Worm (Caenorhabditis elegans) whole organism, late embryonic: ENCODE data around the gene C16C10.13.

ENCODE experiments used
- F13H6.1 ChIP-seq: sonication (generic microtip); optimal IDR thresholded peaks from 2 replicates; lab custom pipeline; 2016; ENCODE audit warnings: missing genetic modification characterization, missing compliant biosample characterization
- K02D7.2 ChIP-seq: sonication (generic microtip); optimal IDR thresholded peaks from 2 replicates; lab custom pipeline; 2017; ENCODE audit warnings: mild to moderate bottlenecking, missing genetic modification characterization, missing compliant biosample characterization
- K09A11.1 ChIP-seq: sonication (generic microtip); optimal IDR thresholded peaks from 2 replicates; lab custom pipeline; 2017; ENCODE audit warnings: antibody characterized with exemption, mild to moderate bottlenecking, missing genetic modification characterization, missing compliant biosample characterization; ENCODE audit not compliant: insufficient read depth
- Y22D7AL.16 ChIP-seq: sonication (generic microtip); optimal IDR thresholded peaks from 2 replicates; lab custom pipeline; 2016; ENCODE audit warnings: missing genetic modification characterization, missing compliant biosample characterization
- ama-1 ChIP-seq: fragments of 150-350 bp; optimal IDR thresholded peaks from 2 replicates; lab custom pipeline; 2014
- ceh-14 ChIP-seq: sonication (generic microtip); optimal IDR thresholded peaks from 2 replicates; lab custom pipeline; 2016; ENCODE audit warnings: missing genotype, missing genetic modification characterization, missing compliant biosample characterization
- ceh-18 ChIP-seq: sonication (generic microtip); optimal IDR thresholded peaks from 2 replicates; lab custom pipeline; 2016; ENCODE audit warnings: missing genetic modification characterization, missing compliant biosample characterization
- ceh-2 ChIP-seq: sonication (generic microtip); optimal IDR thresholded peaks from 2 replicates; lab custom pipeline; 2016; ENCODE audit warnings: missing genotype, missing genetic modification characterization, missing compliant biosample characterization
- ceh-24 ChIP-seq: sonication (generic microtip); optimal IDR thresholded peaks from 2 replicates; lab custom pipeline; 2016; ENCODE audit warnings: mild to moderate bottlenecking, missing genetic modification characterization, missing compliant biosample characterization
- ceh-30 ChIP-seq: fragments of 150-350 bp; optimal IDR thresholded peaks from 2 replicates; lab custom pipeline; 2014; ENCODE audit warnings: missing biosample characterization, missing genetic modification characterization
- ceh-31 ChIP-seq: sonication (generic microtip); optimal IDR thresholded peaks from 2 replicates; lab custom pipeline; 2016; ENCODE audit warnings: missing genetic modification characterization, missing compliant biosample characterization
- ceh-6 ChIP-seq: fragments of 200-800 bp; sonication (Bioruptor generic); optimal IDR thresholded peaks from 2 replicates; lab custom pipeline; 2018; ENCODE audit warnings: mild to moderate bottlenecking, missing genetic modification characterization, missing compliant biosample characterization
- ceh-9 ChIP-seq: sonication (generic microtip); optimal IDR thresholded peaks from 2 replicates; lab custom pipeline; 2016; ENCODE audit warnings: mild to moderate bottlenecking, missing genetic modification characterization, inconsistent platforms, missing compliant biosample characterization
- elt-2 ChIP-seq: sonication (generic microtip); optimal IDR thresholded peaks from 2 replicates; lab custom pipeline; 2016; ENCODE audit warnings: missing genetic modification reagents, missing genetic modification characterization, missing compliant biosample characterization
- elt-4 ChIP-seq: sonication (generic microtip); optimal IDR thresholded peaks from 2 replicates; lab custom pipeline; 2016; ENCODE audit warnings: missing genetic modification characterization, missing compliant biosample characterization
- ets-4 ChIP-seq: sonication (generic microtip); optimal IDR thresholded peaks from 2 replicates; lab custom pipeline; 2016; ENCODE audit warnings: missing genetic modification characterization, missing compliant biosample characterization
- eyg-1 ChIP-seq: sonication (generic microtip); optimal IDR thresholded peaks from 2 replicates; lab custom pipeline; 2016; ENCODE audit warnings: missing genotype, missing genetic modification characterization, missing compliant biosample characterization
- fax-1 ChIP-seq: sonication (generic microtip); optimal IDR thresholded peaks from 2 replicates; lab custom pipeline; 2016; ENCODE audit warnings: missing genotype, missing genetic modification characterization, missing compliant biosample characterization
- fkh-10 ChIP-seq: fragments of 150-350 bp; optimal IDR thresholded peaks from 2 replicates; lab custom pipeline; 2014; ENCODE audit warnings: missing biosample characterization, missing genetic modification reagents, missing genetic modification characterization
- gmeb-2 ChIP-seq: sonication (generic microtip); optimal IDR thresholded peaks from 2 replicates; lab custom pipeline; 2016; ENCODE audit warnings: missing genetic modification characterization, inconsistent platforms, missing compliant biosample characterization
- hlh-15 ChIP-seq: sonication (generic microtip); optimal IDR thresholded peaks from 2 replicates; lab custom pipeline; 2016; ENCODE audit warnings: missing genetic modification characterization, missing compliant biosample characterization
- hlh-30 ChIP-seq: sonication (generic microtip); optimal IDR thresholded peaks from 2 replicates; lab custom pipeline; 2017; ENCODE audit warnings: antibody characterized with exemption, missing genetic modification characterization, missing compliant biosample characterization; ENCODE audit not compliant: insufficient read depth
- hlh-8 ChIP-seq: sonication (generic microtip); optimal IDR thresholded peaks from 2 replicates; lab custom pipeline; 2016; ENCODE audit warnings: missing genotype, missing genetic modification characterization, missing compliant biosample characterization
- lim-6 ChIP-seq: sonication (generic microtip); optimal IDR thresholded peaks from 2 replicates; lab custom pipeline; 2016; ENCODE audit warnings: missing genetic modification characterization, missing compliant biosample characterization
- nhr-11 ChIP-seq: fragments of 150-350 bp; optimal IDR thresholded peaks from 2 replicates; lab custom pipeline; 2014; ENCODE audit warnings: missing biosample characterization, missing genetic modification characterization
- nhr-232 ChIP-seq: sonication (generic microtip); optimal IDR thresholded peaks from 2 replicates; lab custom pipeline; 2016; ENCODE audit warnings: missing genetic modification characterization, missing compliant biosample characterization
- odd-2 ChIP-seq: sonication (generic microtip); optimal IDR thresholded peaks from 2 replicates; lab custom pipeline; 2017; ENCODE audit warnings: antibody characterized with exemption, mild to moderate bottlenecking, missing genetic modification characterization, missing compliant biosample characterization
- pat-9 ChIP-seq: fragments of 200-800 bp; sonication (Bioruptor generic); optimal IDR thresholded peaks from 2 replicates; lab custom pipeline; 2018; ENCODE audit warnings: mild to moderate bottlenecking, missing genetic modification characterization, moderate library complexity, missing compliant biosample characterization
- pax-1 ChIP-seq: fragments of 150-350 bp; optimal IDR thresholded peaks from 2 replicates; lab custom pipeline; 2014; ENCODE audit warnings: missing biosample characterization, missing genetic modification characterization
- pha-2 ChIP-seq: sonication (generic microtip); optimal IDR thresholded peaks from 2 replicates; lab custom pipeline; 2017; ENCODE audit warnings: mild to moderate bottlenecking, missing genetic modification characterization, missing compliant biosample characterization
- pqm-1 ChIP-seq: sonication (generic microtip); optimal IDR thresholded peaks from 2 replicates; lab custom pipeline; 2016; ENCODE audit warnings: missing genetic modification characterization, missing compliant biosample characterization
- pros-1 ChIP-seq: fragments of 150-350 bp; optimal IDR thresholded peaks from 2 replicates; lab custom pipeline; 2014; ENCODE audit warnings: missing biosample characterization, missing genetic modification reagents, missing genetic modification characterization
- rnt-1 ChIP-seq: sonication (generic microtip); optimal IDR thresholded peaks from 2 replicates; lab custom pipeline; 2016; ENCODE audit warnings: missing genetic modification characterization, missing compliant biosample characterization
- sdc-2 ChIP-seq: sonication (generic microtip); optimal IDR thresholded peaks from 2 replicates; lab custom pipeline; 2016; ENCODE audit warnings: missing genotype, missing genetic modification characterization, missing compliant biosample characterization
- sox-4 ChIP-seq: sonication (generic microtip); optimal IDR thresholded peaks from 2 replicates; lab custom pipeline; 2017; ENCODE audit warnings: mild to moderate bottlenecking, missing genetic modification characterization, inconsistent platforms, missing compliant biosample characterization
- syd-9 ChIP-seq: sonication (generic microtip); optimal IDR thresholded peaks from 2 replicates; lab custom pipeline; 2016; ENCODE audit warnings: mild to moderate bottlenecking, missing genetic modification characterization, moderate library complexity, missing compliant biosample characterization
- unc-3 ChIP-seq, 2 experiments: fragments of 200-800 bp in 1 of 2; sonication (Bioruptor generic) in 1 of 2; sonication (generic microtip) in 1 of 2; conservative IDR thresholded peaks in 1 of 2; optimal IDR thresholded peaks in 1 of 2; 2 replicates each; pipeline versions ENCODE4 v1.3.6 to Lab custom; 2016 to 2022; ENCODE audit warnings: missing compliant biosample characterization in 2 of 2, missing genetic modification characterization in 2 of 2, missing genetic modification reagents in 1 of 2
- unc-42 ChIP-seq: sonication (generic microtip); optimal IDR thresholded peaks from 2 replicates; lab custom pipeline; 2016; ENCODE audit warnings: missing genotype, missing genetic modification characterization, missing compliant biosample characterization
- unc-55 ChIP-seq: sonication (generic microtip); optimal IDR thresholded peaks from 2 replicates; lab custom pipeline; 2017; ENCODE audit warnings: missing biosample characterization, missing genetic modification reagents, missing genetic modification characterization
- unc-86 ChIP-seq: sonication (generic microtip); optimal IDR thresholded peaks from 2 replicates; lab custom pipeline; 2016; ENCODE audit warnings: missing genetic modification characterization, missing compliant biosample characterization
- ztf-16 ChIP-seq: sonication (generic microtip); optimal IDR thresholded peaks from 2 replicates; lab custom pipeline; 2017; ENCODE audit warnings: missing genetic modification characterization, missing compliant biosample characterization

Gene C16C10.13

ce11 chrIII:4193659-4194103, 17.4 kb downstream of the C16C10.13 start, which contains the start of gene xbp-1 (continued):
- TF ChIP-seq rnt-1 (tag; lab: Kevin White, UChicago) (peak; percentile 76), hlh-8 (no peak), nhr-232 (tag; lab: Kevin White, UChicago) (no peak), fkh-10 (GFP tag; lab: Kevin White, UChicago) (peak; percentile 20), nhr-11 (tag; lab: Kevin White, UChicago) (no peak), unc-42 (tag; lab: Kevin White, UChicago) (peak; percentile 51), hlh-30 (tag; lab: Kevin White, UChicago) (peak; percentile 62), syd-9 (tag; lab: Kevin White, UChicago) (no peak), Y22D7AL.16 (no peak), elt-2 (peak; percentile 76)

- TF ChIP-seq K09A11.1 (tag; lab: Kevin White, UChicago) (no peak), ceh-18 (tag; lab: Kevin White, UChicago) (no peak), pros-1 (no peak), pha-2 (tag; lab: Kevin White, UChicago) (no peak), unc-42 (tag; lab: Kevin White, UChicago) (no peak), F13H6.1 (tag; lab: Kevin White, UChicago) (no peak), ceh-31 (tag; lab: Kevin White, UChicago) (no peak), gmeb-2 (tag; lab: Kevin White, UChicago) (no peak), elt-2 (no peak), fax-1 (tag; lab: Kevin White, UChicago) (no peak)
- TF ChIP-seq, all 69 proteins: peak for 0
Observed at ce11 chrIII:4194349-4195110, 18.3 kb downstream of the C16C10.13 start.

- TF ChIP-seq hlh-30 (tag; lab: Kevin White, UChicago) = no peak
- peak; percentile 82 for TF ChIP-seq ama-1 (lab: Kevin White, UChicago)
- peak; percentile 94 for TF ChIP-seq hlh-8
Observed at ce11 chrIII:4195306-4196008, 19.2 kb downstream of the C16C10.13 start.

ce11 chrIII:4196301-4196987, 20.2 kb downstream of the C16C10.13 start:
- TF ChIP-seq hlh-15 (tag; lab: Kevin White, UChicago) (no peak), sdc-2 (tag; lab: Kevin White, UChicago) (peak; percentile 19), ets-4 (peak; percentile 71), ceh-30 (no peak), hlh-30 (tag; lab: Kevin White, UChicago) (peak; percentile 93), hlh-8 (peak; percentile 33), lim-6 (tag; lab: Kevin White, UChicago) (peak; percentile 61), K09A11.1 (tag; lab: Kevin White, UChicago) (no peak), eyg-1 (no peak), odd-2 (no peak), unc-3 (GFP tag; conservative IDR thresholded peaks at IDR 0.05; lab: Robert Waterston, UW) (no peak), unc-3 (tag; optimal IDR thresholded peaks at IDR 0.05; lab: Kevin White, UChicago) (no peak), unc-86 (tag; lab: Kevin White, UChicago) (no peak), ceh-2 (tag; lab: Kevin White, UChicago) (peak; percentile 85), Y22D7AL.16 (no peak), K02D7.2 (tag; lab: Kevin White, UChicago) (no peak), ceh-6 (no peak), rnt-1 (tag; lab: Kevin White, UChicago) (peak; percentile 64), elt-4 (no peak), unc-55 (GFP tag; lab: Kevin White, UChicago) (peak; percentile 51), sox-4 (tag; lab: Kevin White, UChicago) (no peak), pax-1 (tag; lab: Kevin White, UChicago) (peak; percentile 31), ztf-16 (tag; lab: Kevin White, UChicago) (no peak), ceh-9 (tag; lab: Kevin White, UChicago) (no peak), syd-9 (tag; lab: Kevin White, UChicago) (no peak), pat-9 (no peak), ceh-24 (no peak), ceh-14 (tag; lab: Kevin White, UChicago) (peak; percentile 19), pqm-1 (tag; lab: Kevin White, UChicago) (no peak), unc-42 (tag; lab: Kevin White, UChicago) (peak; percentile 47), pha-2 (tag; lab: Kevin White, UChicago) (no peak)
